Fruit fly (Drosophila melanogaster) whole organism, wandering third instar larva: ENCODE data around the gene ArfGAP3.
A peak's percentile ranks its signal among the peaks of the same experiment; 100 is the strongest.

Experiments
- CG32264 ChIP-seq: fragments of 200-800 bp; sonication (Bioruptor generic); optimal IDR thresholded peaks from 2 replicates; lab custom pipeline; 2016; ENCODE audit warnings: missing biosample characterization, missing genetic modification characterization
- Dif ChIP-seq: fragments of 200-275, 200-300 bp; sonication (Bioruptor generic); optimal IDR thresholded peaks from 2 replicates; lab custom pipeline; 2018; ENCODE audit warnings: missing biosample characterization, missing genetic modification characterization; ENCODE audit not compliant: partially characterized antibody
- HLH106 ChIP-seq: fragments of 200-800 bp; optimal IDR thresholded peaks from 3 replicates; lab custom pipeline; 2019; ENCODE audit warnings: missing biosample characterization, mild to moderate bottlenecking, missing genetic modification characterization, moderate library complexity
- Hr78 ChIP-seq: fragments of >200 bp; optimal IDR thresholded peaks from 2 replicates; lab custom pipeline; 2017; ENCODE audit warnings: missing biosample characterization, missing genetic modification characterization
- Mio ChIP-seq: sonication (Bioruptor generic); optimal IDR thresholded peaks from 2 replicates; lab custom pipeline; 2016; ENCODE audit warnings: missing biosample characterization, missing genetic modification characterization
- Rel ChIP-seq, 2 experiments: fragments of 200-800 bp; sonication (Bioruptor generic) in 1 of 2; optimal IDR thresholded peaks; 2 replicates in 1 of 2; 3 replicates in 1 of 2; lab custom pipeline; 2016 to 2019; ENCODE audit warnings: mild to moderate bottlenecking in 2 of 2, missing biosample characterization in 2 of 2, missing genetic modification characterization in 2 of 2, moderate library complexity in 1 of 2
- dl ChIP-seq, 2 experiments: fragments of 175-275, 200-275 bp in 1 of 2; fragments of 200-275 bp in 1 of 2; sonication (Bioruptor generic); optimal IDR thresholded peaks; lab custom pipeline; 2018; ENCODE audit warnings: mild to moderate bottlenecking in 2 of 2, missing biosample characterization in 2 of 2, missing genetic modification characterization in 2 of 2, moderate library complexity in 2 of 2; ENCODE audit not compliant: partially characterized antibody in 2 of 2, insufficient read depth in 1 of 2
- dsf ChIP-seq: sonication (Bioruptor generic); optimal IDR thresholded peaks from 2 replicates; lab custom pipeline; 2016; ENCODE audit warnings: missing biosample characterization, missing genetic modification characterization, borderline replicate concordance
- ey ChIP-seq: fragments of 200-800 bp; sonication (Bioruptor generic); optimal IDR thresholded peaks from 2 replicates; lab custom pipeline; 2016; ENCODE audit warnings: missing biosample characterization, missing genetic modification characterization
- foxo ChIP-seq, 2 experiments: fragments of 200-800 bp; sonication (Bioruptor generic); optimal IDR thresholded peaks; 2 replicates in 1 of 2; 3 replicates in 1 of 2; lab custom pipeline; 2016 to 2017; ENCODE audit warnings: missing biosample characterization in 2 of 2, missing genetic modification characterization in 2 of 2
- fru ChIP-seq: fragments of 200-800 bp; sonication (Bioruptor generic); optimal IDR thresholded peaks from 3 replicates; lab custom pipeline; 2016; ENCODE audit warnings: missing biosample characterization, mild to moderate bottlenecking, missing genetic modification characterization
- h ChIP-seq: fragments of 200-800 bp; sonication (Bioruptor generic); optimal IDR thresholded peaks from 3 replicates; lab custom pipeline; 2016; ENCODE audit warnings: missing biosample characterization, mild to moderate bottlenecking, missing genetic modification characterization
- lola ChIP-seq: fragments of >200 bp; optimal IDR thresholded peaks from 2 replicates; lab custom pipeline; 2017; ENCODE audit warnings: missing biosample characterization, missing genetic modification characterization
- rgr ChIP-seq: fragments of 200-800 bp; sonication (Bioruptor generic); optimal IDR thresholded peaks from 3 replicates; lab custom pipeline; 2016; ENCODE audit warnings: missing biosample characterization, mild to moderate bottlenecking, missing genetic modification characterization
- sage ChIP-seq: fragments of 200-800 bp; sonication (Bioruptor generic); optimal IDR thresholded peaks from 2 replicates; lab custom pipeline; 2016; ENCODE audit warnings: missing biosample characterization, mild to moderate bottlenecking, missing genetic modification characterization
- woc ChIP-seq: sonication (Bioruptor generic); optimal IDR thresholded peaks from 2 replicates; lab custom pipeline; 2016; ENCODE audit warnings: missing biosample characterization, mild to moderate bottlenecking, missing genetic modification characterization

ArfGAP3 gene

DNA sequence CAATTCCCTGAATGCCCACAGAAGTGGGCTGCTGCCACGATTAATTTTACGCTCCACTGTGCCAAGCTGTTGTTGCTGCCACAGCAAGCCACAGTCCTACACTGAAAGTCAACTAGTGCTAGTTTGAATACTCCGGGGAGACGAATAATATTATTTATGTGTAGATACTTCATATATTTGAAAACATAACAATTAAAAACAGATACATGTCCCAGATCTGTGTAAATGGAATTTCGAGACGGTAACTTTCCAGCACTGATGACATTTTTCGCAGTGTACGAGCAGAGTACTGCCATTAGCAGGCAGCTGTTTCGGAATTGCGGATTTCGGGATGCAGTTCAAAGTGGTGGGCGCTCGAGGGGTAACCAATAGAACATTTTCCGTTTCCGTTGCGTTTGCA lies 52.3 kb downstream of the ArfGAP3 start (continued):
- TF ChIP-seq rgr (GFP tag; lab: Kevin White, UChicago) = peak; percentile 49
- TF ChIP-seq HLH106 (tag; lab: Kevin White, UChicago) = peak; percentile 27
- peak; percentile 46 for TF ChIP-seq h
- no peak for TF ChIP-seq dsf (GFP tag; lab: Kevin White, UChicago)
- TF ChIP-seq ey = peak; percentile 44
- no peak for TF ChIP-seq dl (GFP tag; optimal IDR thresholded peaks at IDR 0.05; lab: Kevin White, UChicago; ENCODE audit: insufficient read depth in 1 of 2, partially characterized antibody in 2 of 2)
- no peak for TF ChIP-seq woc
- no peak for TF ChIP-seq sage (GFP tag; lab: Kevin White, UChicago)
- peak; percentile 25 for TF ChIP-seq fru (GFP tag; lab: Kevin White, UChicago)
- no peak for TF ChIP-seq CG32264 (GFP tag; lab: Kevin White, UChicago)
- no peak for TF ChIP-seq Rel (GFP tag; optimal IDR thresholded peaks at IDR 0.05; lab: Kevin White, UChicago)
- TF ChIP-seq Rel (tag; optimal IDR thresholded peaks at IDR 0.05; lab: Kevin White, UChicago) = no peak
- no peak for TF ChIP-seq Hr78 (GFP tag; lab: Kevin White, UChicago)
- TF ChIP-seq Mio (GFP tag; lab: Kevin White, UChicago) = no peak
- TF ChIP-seq Dif (GFP tag; lab: Kevin White, UChicago) = no peak
- peak in 1 of 2 experiments; percentile 8 for TF ChIP-seq foxo (GFP tag; optimal IDR thresholded peaks at IDR 0.05; lab: Kevin White, UChicago)
- no peak for TF ChIP-seq lola (GFP tag; lab: Kevin White, UChicago)
